Fruit fly (Drosophila melanogaster): Measurements from ENCODE around the gene CG14187.

DNA sequence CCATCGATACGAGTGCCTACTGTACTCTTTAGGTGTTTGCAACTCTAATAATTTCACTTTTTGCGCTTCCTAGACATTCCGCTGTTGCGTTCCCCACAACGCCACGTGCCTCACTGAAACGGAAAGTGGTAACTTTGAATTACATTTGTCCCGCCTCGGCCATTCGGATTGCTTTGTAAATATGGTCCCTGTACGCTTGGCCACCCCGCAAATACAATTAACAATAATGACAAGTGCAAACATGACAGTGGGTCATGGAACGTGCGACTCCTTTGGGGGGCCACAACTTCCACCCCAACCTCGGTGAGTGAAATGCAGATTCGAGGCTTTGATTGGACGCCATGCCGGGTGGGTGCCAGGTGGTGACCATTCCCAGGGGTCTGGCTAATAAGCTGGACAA is 1.2 kb downstream of the CG14187 start, which contains the start of gene Ir76b:
- TF ChIP-seq EcR (GFP tag; optimal IDR thresholded peaks at IDR 0.05) (no peak), pan (optimal IDR thresholded peaks at IDR 0.05) (no peak), psq (optimal IDR thresholded peaks at IDR 0.05) (no peak), usp (GFP tag; optimal IDR thresholded peaks at IDR 0.05) (no peak)
